Fruit fly (Drosophila melanogaster): ENCODE data around the gene Vha55.

DNA sequence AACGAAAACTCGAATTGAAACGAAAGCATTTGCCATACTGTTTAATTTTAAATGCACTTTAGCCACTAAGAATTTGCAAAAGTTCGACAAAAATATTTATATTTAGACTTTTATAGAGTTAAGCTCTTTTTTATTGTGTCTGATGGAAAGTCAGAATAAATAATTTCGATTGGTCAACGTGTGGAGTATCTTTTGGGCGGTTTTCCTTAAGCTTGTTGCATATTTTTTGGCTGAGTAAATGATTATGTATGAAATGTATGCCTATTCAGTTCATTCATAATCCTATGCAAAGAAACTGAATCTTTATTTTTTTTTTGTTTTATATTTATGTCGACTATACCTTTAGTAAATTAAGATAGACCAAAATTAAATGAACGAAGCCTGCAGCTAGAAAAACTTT is 25.1 kb upstream of the Vha55 start:
- TF ChIP-seq CTCF (optimal IDR thresholded peaks at IDR 0.05) (no peak), CG8478 (optimal IDR thresholded peaks at IDR 0.05) (no peak)

All from S2 (cell line).